Fruit fly (Drosophila melanogaster): ENCODE data around the gene Pli.

The Pli gene

DNA sequence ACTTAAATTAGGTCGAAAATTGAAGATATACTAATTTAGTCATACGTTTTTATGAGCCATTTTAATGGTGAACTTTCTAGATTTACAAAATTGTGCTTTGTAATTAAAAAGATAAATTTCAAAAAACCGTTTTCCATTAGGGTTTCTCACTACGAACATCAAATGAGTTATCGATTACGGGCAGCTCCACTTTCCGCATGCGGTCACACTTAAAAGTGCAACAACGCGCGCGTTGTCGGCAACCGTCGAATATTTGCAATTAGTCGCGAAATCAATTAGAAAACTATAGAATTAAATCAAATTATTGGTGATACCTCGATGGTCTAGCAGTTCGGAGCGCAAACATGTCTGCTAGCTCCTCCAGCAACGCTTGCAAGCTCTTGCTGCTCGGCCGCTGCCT, 34.3 kb upstream of the Pli start, which contains the start of gene Ndc1 (continued):
- no peak for TF ChIP-seq nerfin-2 (GFP tag; IDR thresholded peaks at IDR 0.05; ENCODE audit: partially characterized antibody)
- TF ChIP-seq Tbp (GFP tag; optimal IDR thresholded peaks at IDR 0.05), result no peak
- no peak for TF ChIP-seq disco-r (GFP tag; optimal IDR thresholded peaks at IDR 0.05)
- no peak for TF ChIP-seq CG5180 (GFP tag; optimal IDR thresholded peaks at IDR 0.05)
- no peak for TF ChIP-seq gro (GFP tag; optimal IDR thresholded peaks at IDR 0.05)
- TF ChIP-seq CG18476 (GFP tag; optimal IDR thresholded peaks at IDR 0.05), result no peak
- no peak for TF ChIP-seq CG2889 (GFP tag; IDR thresholded peaks at IDR 0.05)
- no peak for TF ChIP-seq her (GFP tag; optimal IDR thresholded peaks at IDR 0.05)
- no peak for TF ChIP-seq CG15696 (tag; optimal IDR thresholded peaks at IDR 0.05)
- no peak for TF ChIP-seq dpn (GFP tag; optimal IDR thresholded peaks at IDR 0.05)
- TF ChIP-seq HLH54F (GFP tag; optimal IDR thresholded peaks at IDR 0.05), result no peak
- TF ChIP-seq CG8478 (optimal IDR thresholded peaks at IDR 0.05), result no peak
- TF ChIP-seq ham (GFP tag; IDR thresholded peaks at IDR 0.05), result no peak
- peak; percentile 29; the same call in 1 of the 2 replicates for TF ChIP-seq Adf1 (GFP tag; IDR thresholded peaks at IDR 0.05)
- TF ChIP-seq hbn (GFP tag; IDR thresholded peaks at IDR 0.05; ENCODE audit: partially characterized antibody), result peak; percentile 36; the same call in 1 of the 2 replicates
- TF ChIP-seq CG43689 (GFP tag; IDR thresholded peaks at IDR 0.05), result no peak
- no peak for TF ChIP-seq salm (tag; optimal IDR thresholded peaks at IDR 0.05)
- TF ChIP-seq Bteb2 (GFP tag; optimal IDR thresholded peaks at IDR 0.05), result no peak
- no peak for TF ChIP-seq zen2 (GFP tag; IDR thresholded peaks at IDR 0.05; ENCODE audit: partially characterized antibody)
- TF ChIP-seq CG6254 (GFP tag; optimal IDR thresholded peaks at IDR 0.05), result no peak
- TF ChIP-seq dm (GFP tag; optimal IDR thresholded peaks at IDR 0.05), result no peak
- no peak for TF ChIP-seq vfl (GFP tag; optimal IDR thresholded peaks at IDR 0.05)
- TF ChIP-seq gfzf (GFP tag; optimal IDR thresholded peaks at IDR 0.05), result peak; percentile 66
- TF ChIP-seq CG2199 (GFP tag; IDR thresholded peaks at IDR 0.05), result no peak
- TF ChIP-seq B-H1 (GFP tag; IDR thresholded peaks at IDR 0.05), result no peak
- peak; percentile 32 for TF ChIP-seq CG14710 (tag; optimal IDR thresholded peaks at IDR 0.05)
- TF ChIP-seq Gug (GFP tag; IDR thresholded peaks at IDR 0.05), result no peak
- no peak for TF ChIP-seq fd102C (GFP tag; optimal IDR thresholded peaks at IDR 0.05)
- TF ChIP-seq gt (GFP tag; IDR thresholded peaks at IDR 0.05), result no peak
- TF ChIP-seq Aef1 (GFP tag; IDR thresholded peaks at IDR 0.05), result no peak
- TF ChIP-seq CG15514 (GFP tag; optimal IDR thresholded peaks at IDR 0.05), result peak; percentile 25
- TF ChIP-seq B-H2 (GFP tag; optimal IDR thresholded peaks at IDR 0.05), result no peak
- TF ChIP-seq da (GFP tag; optimal IDR thresholded peaks at IDR 0.05), result no peak
- TF ChIP-seq fd3F (GFP tag; optimal IDR thresholded peaks at IDR 0.05), result no peak
- TF ChIP-seq CkIIα-i1 (GFP tag; IDR thresholded peaks at IDR 0.05), result no peak
- TF ChIP-seq CG11695 (GFP tag; IDR thresholded peaks at IDR 0.05), result no peak
- no peak for TF ChIP-seq CG8290 (GFP tag; optimal IDR thresholded peaks at IDR 0.05)
- TF ChIP-seq CG8290 (tag; optimal IDR thresholded peaks at IDR 0.05), result no peak
- no peak for TF ChIP-seq CG10431 (GFP tag; optimal IDR thresholded peaks at IDR 0.05)
- no peak for TF ChIP-seq lilli (GFP tag; optimal IDR thresholded peaks at IDR 0.05)
- no peak for TF ChIP-seq CG4424 (GFP tag; optimal IDR thresholded peaks at IDR 0.05)
- TF ChIP-seq grau (tag; optimal IDR thresholded peaks at IDR 0.05), result no peak
- TF ChIP-seq Six4 (GFP tag; optimal IDR thresholded peaks at IDR 0.05), result no peak
- TF ChIP-seq CG32767 (GFP tag; IDR thresholded peaks at IDR 0.05), result no peak
- TF ChIP-seq rib (GFP tag; IDR thresholded peaks at IDR 0.05), result no peak
- no peak for TF ChIP-seq nom (GFP tag; optimal IDR thresholded peaks at IDR 0.05)
- TF ChIP-seq bcd (GFP tag; optimal IDR thresholded peaks at IDR 0.05), result no peak
- no peak for TF ChIP-seq CG5245 (GFP tag; optimal IDR thresholded peaks at IDR 0.05)
- TF ChIP-seq Hey (tag; optimal IDR thresholded peaks at IDR 0.05), result no peak
- TF ChIP-seq CG10321 (GFP tag; IDR thresholded peaks at IDR 0.05), result no peak
- no peak for TF ChIP-seq ro (GFP tag; IDR thresholded peaks at IDR 0.05)
- no peak for TF ChIP-seq ase (GFP tag; IDR thresholded peaks at IDR 0.05)
- no peak for TF ChIP-seq scrt (GFP tag; optimal IDR thresholded peaks at IDR 0.05)

Measured in whole organism, embryonic.